Fruit fly (Drosophila melanogaster) whole organism, embryonic: Measurements from ENCODE around the gene LpR2.
A peak's percentile ranks its signal among the peaks of the same experiment; 100 is the strongest.

Experiments
- C15 ChIP-seq: fragments of 200-800 bp; sonication (Bioruptor generic); IDR thresholded peaks from 3 replicates; pipeline ENCODE4 v1.3.6; 2022; ENCODE audit warnings: missing biosample characterization, missing genetic modification characterization
- CG10147 ChIP-seq: fragments of 200-800 bp; sonication (Bioruptor generic); optimal IDR thresholded peaks from 2 replicates; lab custom pipeline; 2019; ENCODE audit warnings: missing biosample characterization, mild to moderate bottlenecking, missing genetic modification characterization, moderate library complexity
- CG10274 ChIP-seq: fragments of 200-800 bp; sonication (Bioruptor generic); optimal IDR thresholded peaks from 3 replicates; lab custom pipeline; 2017; ENCODE audit warnings: missing biosample characterization, mild to moderate bottlenecking, missing genetic modification characterization
- CG11695 ChIP-seq: fragments of 200-800 bp; sonication (Bioruptor generic); IDR thresholded peaks from 3 replicates; pipeline ENCODE4 v1.3.6; 2022; ENCODE audit warnings: missing biosample characterization, missing genetic modification characterization
- CG12769 ChIP-seq: fragments of 200-800 bp; sonication (Bioruptor generic); optimal IDR thresholded peaks from 2 replicates; lab custom pipeline; 2019; ENCODE audit warnings: missing biosample characterization, mild to moderate bottlenecking, missing genetic modification characterization, moderate library complexity
- CG13624 ChIP-seq: fragments of 200-800 bp; sonication (Bioruptor generic); optimal IDR thresholded peaks from 2 replicates; lab custom pipeline; 2016; ENCODE audit warnings: missing biosample characterization, missing genetic modification characterization
- CG14441 ChIP-seq: fragments of 200-800 bp; sonication (Bioruptor generic); IDR thresholded peaks from 2 replicates; pipeline ENCODE4 v1.3.6; 2022; ENCODE audit warnings: missing biosample characterization, missing genetic modification characterization
- CG16813 ChIP-seq: fragments of 200-800 bp; sonication (Bioruptor generic); IDR thresholded peaks from 3 replicates; pipeline ENCODE4 v1.3.6; 2022; ENCODE audit warnings: missing biosample characterization, missing genetic modification characterization; ENCODE audit not compliant: partially characterized antibody
- CG17186 ChIP-seq: fragments of 200-800 bp; sonication (Bioruptor generic); optimal IDR thresholded peaks from 3 replicates; lab custom pipeline; 2017; ENCODE audit warnings: missing biosample characterization, missing genetic modification reagents, missing genetic modification characterization
- CG30403 ChIP-seq: fragments of 200-800 bp; sonication (Bioruptor generic); optimal IDR thresholded peaks from 3 replicates; lab custom pipeline; 2016; ENCODE audit warnings: missing biosample characterization, missing genetic modification characterization
- CG3726 ChIP-seq: fragments of 200-800 bp; sonication (Bioruptor generic); IDR thresholded peaks from 3 replicates; pipeline ENCODE4, ENCODE4 v1.3.6; 2022; ENCODE audit warnings: missing biosample characterization, missing genetic modification characterization
- CG43689 ChIP-seq: fragments of 200-800 bp; sonication (Bioruptor generic); IDR thresholded peaks from 2 replicates; pipeline ENCODE4 v1.3.6; 2022; ENCODE audit warnings: missing biosample characterization, missing genetic modification characterization
- CG4404 ChIP-seq: fragments of 200-800 bp; sonication (Bioruptor generic); IDR thresholded peaks from 2 replicates; pipeline ENCODE4 v1.3.6; 2022; ENCODE audit warnings: missing biosample characterization, missing genetic modification characterization
- CG6654 ChIP-seq: fragments of 200-800 bp; sonication (Bioruptor generic); optimal IDR thresholded peaks from 2 replicates; lab custom pipeline; 2017; ENCODE audit warnings: missing biosample characterization, mild to moderate bottlenecking, missing genetic modification characterization
- CG6791 ChIP-seq: fragments of 200-800 bp; sonication (Bioruptor generic); IDR thresholded peaks from 3 replicates; pipeline ENCODE4 v1.3.6; 2022; ENCODE audit warnings: missing biosample characterization, missing genetic modification characterization; ENCODE audit not compliant: partially characterized antibody
- CG8089 ChIP-seq: fragments of 200-800 bp; sonication (Bioruptor generic); optimal IDR thresholded peaks from 3 replicates; lab custom pipeline; 2016; ENCODE audit warnings: missing biosample characterization, missing genetic modification characterization
- CG8281 ChIP-seq: fragments of 200-800 bp; sonication (Bioruptor generic); optimal IDR thresholded peaks from 2 replicates; lab custom pipeline; 2018; ENCODE audit warnings: missing biosample characterization, mild to moderate bottlenecking, missing genetic modification characterization, moderate library complexity
- CG8765 ChIP-seq: fragments of 200-800 bp; sonication (Bioruptor generic); IDR thresholded peaks from 2 replicates; pipeline ENCODE4 v1.3.6; 2022; ENCODE audit warnings: missing biosample characterization, missing genetic modification characterization
- CG9932 ChIP-seq: fragments of 200-800 bp; sonication (Bioruptor generic); IDR thresholded peaks from 2 replicates; pipeline ENCODE4 v1.3.6; 2022; ENCODE audit warnings: missing biosample characterization, missing genetic modification characterization
- HHEX ChIP-seq: fragments of 200-800 bp; sonication (Bioruptor generic); optimal IDR thresholded peaks from 3 replicates; lab custom pipeline; 2017; ENCODE audit warnings: missing biosample characterization, mild to moderate bottlenecking, missing genetic modification characterization, missing genetic modification reagents
- Hey ChIP-seq: fragments of 200-800 bp; sonication (Bioruptor generic); optimal IDR thresholded peaks from 3 replicates; lab custom pipeline; 2018; ENCODE audit warnings: missing biosample characterization, mild to moderate bottlenecking, missing genetic modification characterization
- Med ChIP-seq: fragments of 200-800 bp; sonication (Bioruptor generic); peaks from one replicate; lab custom pipeline; 2016; ENCODE audit warnings: missing biosample characterization, missing genetic modification characterization, mild to moderate bottlenecking, inconsistent platforms, moderate library complexity
- Myb ChIP-seq: fragments of 200-800 bp; sonication (Bioruptor generic); optimal IDR thresholded peaks from 2 replicates; lab custom pipeline; 2016; ENCODE audit warnings: missing biosample characterization, missing genetic modification characterization
- Nf-YA ChIP-seq: fragments of 200-800 bp; sonication (Bioruptor generic); IDR thresholded peaks from 2 replicates; pipeline ENCODE4 v1.3.6; 2022; ENCODE audit warnings: missing biosample characterization, missing genetic modification characterization
- Nf-YC ChIP-seq: fragments of 200-800 bp; optimal IDR thresholded peaks from 3 replicates; lab custom pipeline; 2019; ENCODE audit warnings: missing biosample characterization, mild to moderate bottlenecking, missing genetic modification characterization, moderate library complexity
- Oli ChIP-seq: fragments of 200-800 bp; sonication (Bioruptor generic); optimal IDR thresholded peaks from 2 replicates; lab custom pipeline; 2018; ENCODE audit warnings: missing biosample characterization, mild to moderate bottlenecking, missing genetic modification characterization, moderate library complexity
- Opbp ChIP-seq: fragments of 200-800 bp; sonication (Bioruptor generic); IDR thresholded peaks from 3 replicates; pipeline ENCODE4 v1.3.6; 2022; ENCODE audit warnings: missing biosample characterization, missing genetic modification characterization; ENCODE audit not compliant: partially characterized antibody
- Sry-β ChIP-seq: fragments of 200-800 bp; sonication (Bioruptor generic); optimal IDR thresholded peaks from 2 replicates; lab custom pipeline; 2018; ENCODE audit warnings: missing biosample characterization, mild to moderate bottlenecking, missing genetic modification characterization, moderate library complexity
- Usf ChIP-seq: fragments of 200-800 bp; sonication (Bioruptor generic); optimal IDR thresholded peaks from 2 replicates; lab custom pipeline; 2017; ENCODE audit warnings: missing genotype, missing biosample characterization, missing genetic modification characterization
- amos ChIP-seq: fragments of 200-800 bp; sonication (Bioruptor generic); IDR thresholded peaks from 2 replicates; pipeline ENCODE4 v1.3.6; 2022; ENCODE audit warnings: missing biosample characterization, missing genetic modification characterization; ENCODE audit not compliant: partially characterized antibody
- az2 ChIP-seq: fragments of 200-800 bp; sonication (Bioruptor generic); optimal IDR thresholded peaks from 3 replicates; lab custom pipeline; 2016; ENCODE audit warnings: missing biosample characterization, missing genetic modification characterization
- bowl ChIP-seq: fragments of 200-800 bp; sonication (Bioruptor generic); IDR thresholded peaks from 2 replicates; pipeline ENCODE4 v1.3.6; 2022; ENCODE audit warnings: missing biosample characterization, missing genetic modification characterization
- cad ChIP-seq: fragments of >200 bp; optimal IDR thresholded peaks from 2 replicates; lab custom pipeline; 2017; ENCODE audit warnings: missing biosample characterization, missing genetic modification characterization
- ci ChIP-seq: fragments of 200-800 bp; sonication (Bioruptor generic); IDR thresholded peaks from 3 replicates; pipeline ENCODE4 v1.3.6; 2022; ENCODE audit warnings: missing biosample characterization, missing genetic modification characterization
- cwo ChIP-seq: fragments of 200-800 bp; sonication (Bioruptor generic); optimal IDR thresholded peaks from 3 replicates; lab custom pipeline; 2017; ENCODE audit warnings: missing biosample characterization, missing genetic modification characterization, mild to moderate bottlenecking, moderate library complexity, missing genetic modification reagents
- fu2 ChIP-seq: fragments of 200-800 bp; sonication (Bioruptor generic); optimal IDR thresholded peaks from 2 replicates; lab custom pipeline; 2016; ENCODE audit warnings: missing biosample characterization, missing genetic modification characterization
- gsb-n ChIP-seq: fragments of 200-800 bp; sonication (Bioruptor generic); optimal IDR thresholded peaks from 3 replicates; lab custom pipeline; 2018; ENCODE audit warnings: missing biosample characterization, mild to moderate bottlenecking, missing genetic modification characterization
- hb ChIP-seq: fragments of 200-800 bp; sonication (Bioruptor generic); IDR thresholded peaks from 3 replicates; pipeline ENCODE4 v1.3.6; 2022; ENCODE audit warnings: missing biosample characterization, missing genetic modification characterization; ENCODE audit not compliant: partially characterized antibody
- kay ChIP-seq: fragments of 200-800 bp; sonication (Bioruptor generic); optimal IDR thresholded peaks from 2 replicates; lab custom pipeline; 2016; ENCODE audit warnings: missing biosample characterization, missing genetic modification characterization
- lmd ChIP-seq: fragments of 200-800 bp; sonication (Bioruptor generic); IDR thresholded peaks from 2 replicates; pipeline ENCODE4 v1.3.6; 2022; ENCODE audit warnings: missing biosample characterization, missing genetic modification characterization
- mirr ChIP-seq: fragments of 200-800 bp; sonication (Bioruptor generic); optimal IDR thresholded peaks from 3 replicates; lab custom pipeline; 2018; ENCODE audit warnings: missing biosample characterization, mild to moderate bottlenecking, missing genetic modification characterization
- sens ChIP-seq: fragments of 200-800 bp; sonication (Bioruptor generic); peaks from one replicate; lab custom pipeline; 2016; ENCODE audit warnings: missing biosample characterization, missing genetic modification characterization
- sisA ChIP-seq: fragments of 200-800 bp; sonication (Bioruptor generic); IDR thresholded peaks from 2 replicates; pipeline ENCODE4 v1.3.6; 2022; ENCODE audit warnings: missing biosample characterization, missing genetic modification characterization
- slou ChIP-seq: fragments of 200-800 bp; sonication (Bioruptor generic); optimal IDR thresholded peaks from 3 replicates; lab custom pipeline; 2016; ENCODE audit warnings: missing biosample characterization, missing genetic modification characterization
- sob ChIP-seq: fragments of 200-800 bp; sonication (Bioruptor generic); IDR thresholded peaks from 2 replicates; pipeline ENCODE4 v1.3.6; 2022; ENCODE audit warnings: missing biosample characterization, missing genetic modification characterization
- stc ChIP-seq: fragments of 200-800 bp; sonication (Bioruptor generic); IDR thresholded peaks from 2 replicates; pipeline ENCODE4 v1.3.6; 2022; ENCODE audit warnings: missing biosample characterization, missing genetic modification characterization
- sug ChIP-seq: fragments of 200-800 bp; optimal IDR thresholded peaks from 2 replicates; lab custom pipeline; 2019; ENCODE audit warnings: missing biosample characterization, mild to moderate bottlenecking, missing genetic modification characterization, moderate library complexity
- tna ChIP-seq: fragments of 200-800 bp; sonication (Bioruptor generic); IDR thresholded peaks from 2 replicates; pipeline ENCODE4 v1.3.6; 2022; ENCODE audit warnings: missing biosample characterization, missing genetic modification characterization; ENCODE audit not compliant: partially characterized antibody
- vnd ChIP-seq: fragments of 200-800 bp; sonication (Bioruptor generic); IDR thresholded peaks from 3 replicates; pipeline ENCODE4 v1.3.6; 2022; ENCODE audit warnings: missing biosample characterization, missing genetic modification characterization; ENCODE audit not compliant: partially characterized antibody
- wor ChIP-seq: fragments of 200-800 bp; sonication (Bioruptor generic); IDR thresholded peaks from 2 replicates; pipeline ENCODE4 v1.3.6; 2022; ENCODE audit warnings: missing biosample characterization, missing genetic modification characterization
- zen2 ChIP-seq: fragments of 200-800 bp; sonication (Bioruptor generic); IDR thresholded peaks from 3 replicates; pipeline ENCODE4 v1.3.6; 2022; ENCODE audit warnings: missing biosample characterization, missing genetic modification characterization; ENCODE audit not compliant: partially characterized antibody

LpR2 gene

DNA sequence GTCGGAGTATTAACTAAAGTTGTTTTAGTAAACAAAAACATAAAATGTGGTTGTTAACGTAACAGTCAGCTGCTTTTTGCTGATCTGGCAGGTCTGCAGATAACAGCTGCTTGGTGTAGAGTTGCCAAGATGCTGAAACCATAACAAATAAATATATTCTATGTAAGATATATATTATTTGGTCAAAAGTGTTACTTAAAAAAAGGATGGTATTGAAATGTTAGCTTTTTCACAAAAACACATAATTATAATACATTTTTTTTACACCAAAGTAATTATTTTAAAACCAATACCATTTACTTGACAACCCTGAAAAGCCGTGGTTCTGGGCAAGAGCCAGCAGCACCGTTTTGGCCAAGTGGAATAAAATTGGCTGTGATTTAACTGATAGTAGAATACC is 59.7 kb downstream of the LpR2 start, which contains the start of the genes CG4743 and Idh3g (continued):
- peak; percentile 89 for TF ChIP-seq Usf (GFP tag; lab: Kevin White, UChicago)
- TF ChIP-seq gsb-n (tag; lab: Kevin White, UChicago) = peak; percentile 99
- peak; percentile 91 for TF ChIP-seq sisA (GFP tag; lab: Robert Waterston, UW)
- peak; percentile 96 for TF ChIP-seq Oli (tag; lab: Kevin White, UChicago)
- peak; percentile 95 for TF ChIP-seq sob
- TF ChIP-seq CG3726 (GFP tag; lab: Robert Waterston, UW) = peak; percentile 91
- TF ChIP-seq Nf-YC = peak; percentile 90
- TF ChIP-seq slou (GFP tag; lab: Kevin White, UChicago) = peak; percentile 89
- TF ChIP-seq stc (GFP tag; lab: Robert Waterston, UW) = peak; percentile 98
- TF ChIP-seq vnd (GFP tag; lab: Robert Waterston, UW) = no peak; the same call in 2 of the 3 replicates
- TF ChIP-seq tna (GFP tag; lab: Robert Waterston, UW) = no peak
- peak; percentile 95 for TF ChIP-seq lmd (GFP tag; lab: Robert Waterston, UW)
- TF ChIP-seq C15 (GFP tag; lab: Robert Waterston, UW) = peak; percentile 89
- peak; percentile 91 for TF ChIP-seq CG43689 (GFP tag; lab: Robert Waterston, UW)
- TF ChIP-seq CG10274 (GFP tag; lab: Kevin White, UChicago) = peak; percentile 79
- peak; percentile 98 for TF ChIP-seq CG11695
- TF ChIP-seq amos (GFP tag; lab: Robert Waterston, UW) = no peak
- peak; percentile 97 for TF ChIP-seq CG10147
- TF ChIP-seq CG30403 (GFP tag; lab: Kevin White, UChicago) = peak; percentile 97
- TF ChIP-seq CG6654 = peak; percentile 80
- TF ChIP-seq wor (GFP tag; lab: Robert Waterston, UW) = peak; percentile 90
- TF ChIP-seq CG13624 (GFP tag; lab: Kevin White, UChicago) = peak; percentile 77
- peak; percentile 61 for TF ChIP-seq CG8089 (GFP tag; lab: Kevin White, UChicago)
- TF ChIP-seq CG17186 (GFP tag; lab: Kevin White, UChicago) = peak; percentile 76
- peak; percentile 93 for TF ChIP-seq CG14441
- TF ChIP-seq Myb (GFP tag; lab: Kevin White, UChicago) = peak; percentile 26
- peak; percentile 71 for TF ChIP-seq Sry-β (GFP tag; lab: Kevin White, UChicago)
- TF ChIP-seq CG4404 (GFP tag; lab: Robert Waterston, UW) = peak; percentile 87
- TF ChIP-seq ci (GFP tag; lab: Robert Waterston, UW) = peak; percentile 98
- peak; percentile 98 for TF ChIP-seq sens (GFP tag; lab: Kevin White, UChicago)
- TF ChIP-seq bowl = peak; percentile 91
- TF ChIP-seq zen2 (GFP tag; lab: Robert Waterston, UW) = no peak
- peak; percentile 93 for TF ChIP-seq CG8765
- TF ChIP-seq CG16813 (GFP tag; lab: Robert Waterston, UW) = peak; percentile 36; the same call in 2 of the 3 replicates
- no peak for TF ChIP-seq hb
- peak; percentile 35 for TF ChIP-seq fu2 (GFP tag; lab: Kevin White, UChicago)
- peak; percentile 90 for TF ChIP-seq CG12769
- TF ChIP-seq HHEX (GFP tag; lab: Kevin White, UChicago) = peak; percentile 96
- peak; percentile 77 for TF ChIP-seq Hey (tag; lab: Kevin White, UChicago)
- peak; percentile 93 for TF ChIP-seq Nf-YA (GFP tag; lab: Robert Waterston, UW)
- peak; percentile 94 for TF ChIP-seq CG9932 (GFP tag; lab: Robert Waterston, UW)
- peak; percentile 96 for TF ChIP-seq Med (GFP tag; lab: Kevin White, UChicago)
- TF ChIP-seq mirr (GFP tag; lab: Kevin White, UChicago) = peak; percentile 88
- TF ChIP-seq az2 (GFP tag; lab: Kevin White, UChicago) = peak; percentile 97
- no peak for TF ChIP-seq CG6791 (GFP tag; lab: Robert Waterston, UW)
- peak; percentile 93 for TF ChIP-seq cwo (GFP tag; lab: Kevin White, UChicago)
- TF ChIP-seq kay (GFP tag; lab: Kevin White, UChicago) = peak; percentile 92
- peak; percentile 86 for TF ChIP-seq CG8281 (tag; lab: Kevin White, UChicago)
- TF ChIP-seq cad (GFP tag; lab: Kevin White, UChicago) = no peak
- no peak for TF ChIP-seq Opbp
- TF ChIP-seq sug (tag; lab: Kevin White, UChicago) = peak; percentile 97
